Fruit fly (Drosophila melanogaster): ENCODE measurements around the gene CG12723.

- TF ChIP-seq ttk (optimal IDR thresholded peaks at IDR 0.05) (no peak), psq (optimal IDR thresholded peaks at IDR 0.05) (no peak), Myc (optimal IDR thresholded peaks at IDR 0.05) (no peak), Sin3A (optimal IDR thresholded peaks at IDR 0.05) (no peak), h (optimal IDR thresholded peaks at IDR 0.05) (no peak), insv (optimal IDR thresholded peaks at IDR 0.05) (no peak)
Measured at dm6 chrX:13194249-13194648, 2.6 kb upstream of the CG12723 start, which contains the start of gene Coq5.
